Fruit fly (Drosophila melanogaster) whole organism: ENCODE data around the gene Axs.

Experiments
- EcR ChIP-seq, 2 experiments: fragments of >200 bp; optimal IDR thresholded peaks; 2 replicates each; lab custom pipeline; 2017; ENCODE audit warnings: missing biosample characterization in 2 of 2, missing genetic modification characterization in 2 of 2, missing genetic modification reagents in 2 of 2
- pan ChIP-seq: fragments of >200 bp; optimal IDR thresholded peaks from 2 replicates; lab custom pipeline; 2017
- psq ChIP-seq: fragments of >200 bp; optimal IDR thresholded peaks from 2 replicates; lab custom pipeline; 2017
- usp ChIP-seq: fragments of >200 bp; optimal IDR thresholded peaks from 2 replicates; lab custom pipeline; 2017; ENCODE audit warnings: missing biosample characterization, missing genetic modification characterization, mixed read lengths

dm6 chrX:16672904-16673303 lies 10.8 kb downstream of the Axs start:
- no peak for TF ChIP-seq usp
- no peak for TF ChIP-seq EcR (GFP tag; optimal IDR thresholded peaks at IDR 0.05; lab: Kevin White, UChicago)
- TF ChIP-seq psq (lab: Kevin White, UChicago), result no peak
- no peak for TF ChIP-seq pan (lab: Kevin White, UChicago)
